Fruit fly (Drosophila melanogaster): ENCODE results near the gene CG5568.

DNA sequence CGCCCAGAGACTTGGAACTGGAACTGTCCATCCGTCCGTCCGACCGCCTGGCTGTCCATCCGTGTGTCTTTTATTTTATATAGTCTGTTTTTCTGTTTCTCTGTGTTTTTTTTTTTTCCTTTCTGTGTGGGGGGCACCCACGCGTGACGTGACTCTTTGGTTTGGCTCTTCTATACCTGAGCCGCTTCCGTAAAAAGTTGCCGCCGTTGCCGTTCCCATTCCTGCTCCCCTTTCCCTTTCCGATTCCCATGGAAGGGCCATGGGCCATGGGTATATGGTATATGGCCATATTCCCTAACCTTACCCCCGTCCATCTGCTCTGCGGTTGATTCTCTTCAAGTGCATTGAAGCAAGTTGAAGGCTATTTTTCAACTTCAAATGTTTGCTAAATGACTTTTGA lies 22.4 kb upstream of the CG5568 start:
- no peak for TF ChIP-seq CG10348 (GFP tag; IDR thresholded peaks at IDR 0.05)
- no peak for TF ChIP-seq gl (tag; optimal IDR thresholded peaks at IDR 0.05)
- TF ChIP-seq CG14655 (GFP tag; optimal IDR thresholded peaks at IDR 0.05) = no peak
- no peak for TF ChIP-seq Pif1A (GFP tag; optimal IDR thresholded peaks at IDR 0.05)
- TF ChIP-seq CG9948 (tag; optimal IDR thresholded peaks at IDR 0.05) = no peak
- no peak for TF ChIP-seq fd96Ca (GFP tag; IDR thresholded peaks at IDR 0.05)
- no peak for TF ChIP-seq CG4496 (GFP tag; IDR thresholded peaks at IDR 0.05)
- TF ChIP-seq CG32121 (GFP tag; IDR thresholded peaks at IDR 0.05) = no peak
- no peak for TF ChIP-seq CG8301 (tag; optimal IDR thresholded peaks at IDR 0.05)
- TF ChIP-seq Snoo (tag; optimal IDR thresholded peaks at IDR 0.05) = no peak

Measured in whole organism, pupa.